Worm (Caenorhabditis elegans) whole organism, L1 larva: ENCODE measurements around the gene smg-8.

Experiments
- aha-1 ChIP-seq: fragments of 150-350 bp; optimal IDR thresholded peaks from 2 replicates; lab custom pipeline; 2014; ENCODE audit warnings: missing biosample characterization, missing genetic modification characterization
- ama-1 ChIP-seq: fragments of 150-350 bp; optimal IDR thresholded peaks from 2 replicates; lab custom pipeline; 2014
- ceh-63 ChIP-seq: fragments of 200-800 bp; sonication (Bioruptor generic); optimal IDR thresholded peaks from 2 replicates; lab custom pipeline; 2018; ENCODE audit warnings: mild to moderate bottlenecking, missing genetic modification characterization, missing compliant biosample characterization
- nhr-11 ChIP-seq: fragments of 150-350 bp; optimal IDR thresholded peaks from 2 replicates; lab custom pipeline; 2014; ENCODE audit warnings: missing biosample characterization, missing genetic modification characterization
- nhr-71 ChIP-seq: sonication (generic microtip); optimal IDR thresholded peaks from 2 replicates; lab custom pipeline; 2016; ENCODE audit warnings: mild to moderate bottlenecking, missing genetic modification characterization, moderate library complexity, missing compliant biosample characterization
- nhr-76 ChIP-seq: sonication (generic microtip); optimal IDR thresholded peaks from 2 replicates; lab custom pipeline; 2017; ENCODE audit warnings: missing biosample characterization, missing genetic modification characterization
- nhr-77 ChIP-seq: fragments of 150-350 bp; optimal IDR thresholded peaks from 2 replicates; lab custom pipeline; 2014; ENCODE audit warnings: missing biosample characterization, missing genetic modification characterization
- snpc-4 ChIP-seq: fragments of 150-350 bp; optimal IDR thresholded peaks from 2 replicates; lab custom pipeline; 2014; ENCODE audit warnings: missing biosample characterization, missing genetic modification characterization
- unc-62 ChIP-seq: fragments of 150-350 bp; optimal IDR thresholded peaks from 2 replicates; lab custom pipeline; 2014; ENCODE audit warnings: missing biosample characterization, missing genetic modification reagents, missing genetic modification characterization
- zag-1 ChIP-seq: fragments of 150-350 bp; optimal IDR thresholded peaks from 2 replicates; lab custom pipeline; 2014; ENCODE audit warnings: missing biosample characterization, missing genetic modification characterization
- ztf-11 ChIP-seq, 2 experiments: sonication (generic microtip); optimal IDR thresholded peaks; 2 replicates each; lab custom pipeline; 2016 to 2017; ENCODE audit warnings: missing genetic modification characterization in 2 of 2, missing biosample characterization in 1 of 2, missing compliant biosample characterization in 1 of 2

DNA sequence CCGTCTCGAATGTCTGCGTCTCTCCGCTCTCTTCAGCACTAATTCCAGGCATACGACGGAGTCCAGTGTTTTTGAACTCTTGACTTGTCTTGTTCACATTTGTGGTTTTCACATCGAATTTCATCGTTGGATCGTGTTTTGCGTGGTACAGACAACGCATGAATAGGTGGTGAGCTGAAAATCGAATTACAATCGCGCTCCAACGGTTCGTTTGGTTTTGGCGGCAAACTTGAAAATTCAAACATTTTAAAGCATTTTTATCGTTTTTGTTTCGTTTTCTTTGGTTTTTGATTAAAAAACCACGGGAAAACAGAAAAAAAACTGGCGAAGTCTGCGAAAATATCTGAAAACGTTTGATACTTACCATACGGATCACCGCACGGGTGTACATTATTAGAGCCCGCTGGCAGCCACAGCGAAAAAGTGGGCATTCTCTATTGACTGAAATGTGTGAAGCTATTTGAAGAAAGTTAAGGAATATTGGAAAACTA, 28.1 kb upstream of the smg-8 start, which contains the start of gene exl-1:
- TF ChIP-seq nhr-71 (tag; lab: Kevin White, UChicago), result no peak
- no peak for TF ChIP-seq ztf-11 (tag; optimal IDR thresholded peaks at IDR 0.05; lab: Kevin White, UChicago)
- no peak for TF ChIP-seq zag-1 (tag; lab: Kevin White, UChicago)
- no peak for TF ChIP-seq aha-1 (tag; lab: Kevin White, UChicago)
- no peak for TF ChIP-seq ama-1 (lab: Kevin White, UChicago)
- TF ChIP-seq nhr-11 (tag; lab: Kevin White, UChicago), result no peak
- TF ChIP-seq nhr-77 (tag; lab: Kevin White, UChicago), result no peak
- no peak for TF ChIP-seq ceh-63 (GFP tag; lab: Kevin White, UChicago)
- no peak for TF ChIP-seq nhr-76 (tag; lab: Kevin White, UChicago)
- TF ChIP-seq snpc-4 (tag; lab: Kevin White, UChicago), result no peak
- TF ChIP-seq unc-62 (GFP tag; lab: Kevin White, UChicago), result no peak
